Fruit fly (Drosophila melanogaster) whole organism, prepupa: ENCODE data around the gene ct.

ENCODE experiments used
- Blimp-1 ChIP-seq: fragments of 200-800 bp; sonication (Bioruptor generic); optimal IDR thresholded peaks from 3 replicates; lab custom pipeline; 2017; ENCODE audit warnings: missing biosample characterization, missing genetic modification characterization, mild to moderate bottlenecking, moderate library complexity, missing genetic modification reagents
- CG10669 ChIP-seq: fragments of 200-800 bp; sonication (Bioruptor generic); optimal IDR thresholded peaks from 3 replicates; lab custom pipeline; 2018; ENCODE audit warnings: missing biosample characterization, mild to moderate bottlenecking, missing genetic modification characterization, moderate library complexity
- CG15336 ChIP-seq: fragments of 200-800 bp; sonication (Bioruptor generic); IDR thresholded peaks from 2 replicates; pipeline ENCODE4 v1.3.6; 2022; ENCODE audit warnings: missing biosample characterization, missing genetic modification characterization
- CG6792 ChIP-seq: fragments of 200-800 bp; sonication (Bioruptor generic); optimal IDR thresholded peaks from 3 replicates; lab custom pipeline; 2016; ENCODE audit warnings: missing biosample characterization, missing genetic modification characterization
- CG6854 ChIP-seq: fragments of 200-800 bp; sonication (Bioruptor generic); optimal IDR thresholded peaks from 2 replicates; lab custom pipeline; 2017; ENCODE audit warnings: missing biosample characterization, mild to moderate bottlenecking, missing genetic modification characterization
- CG7368 ChIP-seq: fragments of 200-800 bp; sonication (Bioruptor generic); optimal IDR thresholded peaks from 3 replicates; lab custom pipeline; 2016; ENCODE audit warnings: missing biosample characterization, missing genetic modification characterization
- CG9139 ChIP-seq: fragments of 200-800 bp; sonication (Bioruptor generic); optimal IDR thresholded peaks from 3 replicates; lab custom pipeline; 2017; ENCODE audit warnings: missing biosample characterization, mild to moderate bottlenecking, missing genetic modification characterization
- Eip78C ChIP-seq: fragments of 200-800 bp; sonication (Bioruptor generic); peaks from one replicate; lab custom pipeline; 2016; ENCODE audit warnings: missing biosample characterization, missing genetic modification characterization
- Eip93F ChIP-seq: fragments of 200-800 bp; sonication (Bioruptor generic); optimal IDR thresholded peaks from 2 replicates; lab custom pipeline; 2016; ENCODE audit warnings: missing biosample characterization, mild to moderate bottlenecking, missing genetic modification characterization
- Ets96B ChIP-seq: fragments of 200-800 bp; optimal IDR thresholded peaks from 2 replicates; lab custom pipeline; 2019; ENCODE audit warnings: missing biosample characterization, mild to moderate bottlenecking, missing genetic modification characterization, moderate library complexity
- Hr38 ChIP-seq: sonication (Bioruptor generic); optimal IDR thresholded peaks from 2 replicates; lab custom pipeline; 2016; ENCODE audit warnings: missing biosample characterization, missing genetic modification characterization
- Hr39 ChIP-seq: fragments of 200-800 bp; sonication (Bioruptor generic); optimal IDR thresholded peaks from 2 replicates; lab custom pipeline; 2016; ENCODE audit warnings: missing biosample characterization, missing genetic modification characterization
- Hr4 ChIP-seq: fragments of 200-800 bp; sonication (Bioruptor generic); optimal IDR thresholded peaks from 3 replicates; lab custom pipeline; 2016; ENCODE audit warnings: missing biosample characterization, missing genetic modification characterization
- OdsH ChIP-seq: fragments of 200-800 bp; sonication (Bioruptor generic); optimal IDR thresholded peaks from 3 replicates; lab custom pipeline; 2016; ENCODE audit warnings: missing biosample characterization, missing genetic modification characterization
- Smox ChIP-seq: fragments of 200-800 bp; sonication (Bioruptor generic); optimal IDR thresholded peaks from 3 replicates; lab custom pipeline; 2016; ENCODE audit warnings: missing biosample characterization, missing genetic modification characterization
- Sox14 ChIP-seq: fragments of 200-800 bp; sonication (Bioruptor generic); optimal IDR thresholded peaks from 3 replicates; lab custom pipeline; 2016; ENCODE audit warnings: missing biosample characterization, missing genetic modification characterization
- Sox15 ChIP-seq: fragments of 200-800 bp; sonication (Bioruptor generic); optimal IDR thresholded peaks from 3 replicates; lab custom pipeline; 2016; ENCODE audit warnings: missing biosample characterization, missing genetic modification characterization
- achi ChIP-seq: fragments of 200-800 bp; sonication (Bioruptor generic); optimal IDR thresholded peaks from 3 replicates; lab custom pipeline; 2016; ENCODE audit warnings: missing biosample characterization, missing genetic modification characterization
- dac ChIP-seq: fragments of 200-800 bp; sonication (Bioruptor generic); optimal IDR thresholded peaks from 2 replicates; lab custom pipeline; 2017; ENCODE audit warnings: missing biosample characterization, mild to moderate bottlenecking, missing genetic modification characterization
- dsx ChIP-seq: fragments of 200-800 bp; optimal IDR thresholded peaks from 3 replicates; lab custom pipeline; 2019; ENCODE audit warnings: missing biosample characterization, mild to moderate bottlenecking, missing genetic modification characterization, moderate library complexity; ENCODE audit not compliant: poor library complexity, severe bottlenecking
- eg ChIP-seq: fragments of 200-800 bp; sonication (Bioruptor generic); IDR thresholded peaks from 3 replicates; pipeline ENCODE4 v1.3.6; 2022; ENCODE audit warnings: missing biosample characterization, missing genetic modification characterization
- esn ChIP-seq: fragments of 200-800 bp; sonication (Bioruptor generic); optimal IDR thresholded peaks from 2 replicates; lab custom pipeline; 2016; ENCODE audit warnings: missing biosample characterization, mild to moderate bottlenecking, missing genetic modification characterization, moderate library complexity
- fd59A ChIP-seq: fragments of 200-800 bp; sonication (Bioruptor generic); optimal IDR thresholded peaks from 2 replicates; lab custom pipeline; 2017; ENCODE audit warnings: missing biosample characterization, mild to moderate bottlenecking, missing genetic modification characterization, missing genetic modification reagents
- fd85E ChIP-seq: fragments of 200-800 bp; sonication (Bioruptor generic); optimal IDR thresholded peaks from 3 replicates; lab custom pipeline; 2016; ENCODE audit warnings: missing biosample characterization, missing genetic modification characterization
- lz ChIP-seq: fragments of 200-800 bp; sonication (Bioruptor generic); optimal IDR thresholded peaks from 3 replicates; lab custom pipeline; 2016; ENCODE audit warnings: missing biosample characterization, missing genetic modification characterization
- pdm3 ChIP-seq: fragments of 200-800 bp; sonication (Bioruptor generic); optimal IDR thresholded peaks from 3 replicates; lab custom pipeline; 2016; ENCODE audit warnings: missing biosample characterization, missing genetic modification characterization
- salr ChIP-seq, 2 experiments: fragments of 200-800 bp; sonication (Bioruptor generic); optimal IDR thresholded peaks; 3 replicates each; lab custom pipeline; 2016 to 2018; ENCODE audit warnings: missing biosample characterization in 2 of 2, missing genetic modification characterization in 2 of 2, mild to moderate bottlenecking in 1 of 2
- ss ChIP-seq, 2 experiments: fragments of 200-800 bp; sonication (Bioruptor generic); optimal IDR thresholded peaks; 2 replicates in 1 of 2; 3 replicates in 1 of 2; lab custom pipeline; 2017 to 2018; ENCODE audit warnings: mild to moderate bottlenecking in 2 of 2, missing biosample characterization in 2 of 2, missing genetic modification characterization in 2 of 2, moderate library complexity in 1 of 2

ct gene

dm6 chrX:7715433-7715832 is 107.2 kb downstream of the ct start:
- TF ChIP-seq Eip93F (GFP tag; lab: Kevin White, UChicago) = no peak
- TF ChIP-seq CG6854 (GFP tag; lab: Kevin White, UChicago) = no peak
- TF ChIP-seq Sox14 = no peak
- TF ChIP-seq Hr4 (GFP tag; lab: Kevin White, UChicago) = no peak
- TF ChIP-seq Eip78C = peak; percentile 57
- TF ChIP-seq fd85E (GFP tag; lab: Kevin White, UChicago) = no peak
- no peak for TF ChIP-seq CG7368 (GFP tag; lab: Kevin White, UChicago)
- no peak for TF ChIP-seq ss (GFP tag; optimal IDR thresholded peaks at IDR 0.05; lab: Kevin White, UChicago)
- peak; percentile 8 for TF ChIP-seq lz (GFP tag; lab: Kevin White, UChicago)
- TF ChIP-seq salr (GFP tag; optimal IDR thresholded peaks at IDR 0.05; lab: Kevin White, UChicago) = no peak
- no peak for TF ChIP-seq dsx
- no peak for TF ChIP-seq OdsH (GFP tag; lab: Kevin White, UChicago)
- TF ChIP-seq Blimp-1 = no peak
- no peak for TF ChIP-seq Ets96B (tag; lab: Kevin White, UChicago)
- TF ChIP-seq CG15336 = no peak
- no peak for TF ChIP-seq fd59A (GFP tag; lab: Kevin White, UChicago)
- no peak for TF ChIP-seq Smox (GFP tag; lab: Kevin White, UChicago)
- TF ChIP-seq Hr38 (GFP tag; lab: Kevin White, UChicago) = no peak
- TF ChIP-seq Sox15 (GFP tag; lab: Kevin White, UChicago) = no peak
- TF ChIP-seq Hr39 (GFP tag; lab: Kevin White, UChicago) = peak; percentile 7
- TF ChIP-seq dac = no peak
- peak; percentile 25 for TF ChIP-seq esn
- TF ChIP-seq achi (GFP tag; lab: Kevin White, UChicago) = no peak

- TF ChIP-seq eg (GFP tag; lab: Robert Waterston, UW) (no peak), CG10669 (no peak), achi (GFP tag; lab: Kevin White, UChicago) (no peak), fd59A (GFP tag; lab: Kevin White, UChicago) (no peak), CG9139 (no peak), pdm3 (no peak), CG15336 (no peak), Hr4 (GFP tag; lab: Kevin White, UChicago) (no peak), Smox (GFP tag; lab: Kevin White, UChicago) (no peak), ss (GFP tag; optimal IDR thresholded peaks at IDR 0.05; lab: Kevin White, UChicago) (no peak), CG6792 (no peak), Eip78C (no peak)
- TF ChIP-seq, all 60 proteins: peak for 0
Measured at dm6 chrX:7717832-7718231, 109.6 kb downstream of the ct start, which contains the start of gene CG15478. CG15478 (minus strand) TSS chrX:7717932.

dm6 chrX:7721905-7722304 is 113.7 kb downstream of the ct start, which contains the start of gene Hira:
Hira (plus strand) TSS chrX:7722119.
- TF ChIP-seq Sox14 = peak; percentile 36
- no peak for TF ChIP-seq Ets96B (tag; lab: Kevin White, UChicago)
- TF ChIP-seq Eip78C = peak; percentile 36
- TF ChIP-seq, all 60 proteins: peak for 2
